Fruit fly (Drosophila melanogaster): ENCODE results near the gene CAH2.

- TF ChIP-seq CG12236 (GFP tag; optimal IDR thresholded peaks at IDR 0.05) = no peak
- no peak for TF ChIP-seq pan (optimal IDR thresholded peaks at IDR 0.05)
- no peak for TF ChIP-seq pan (GFP tag; optimal IDR thresholded peaks at IDR 0.05 in 1 of 2, IDR thresholded peaks at IDR 0.05 in 1 of 2)
Measured at dm6 chr3L:12197491-12197890, 20.1 kb downstream of the CAH2 start, which contains the start of gene CG11529.
